Worm (Caenorhabditis elegans) whole organism, late embryonic: ENCODE results near the gene F29G9.1.

ENCODE experiments used
- dve-1 ChIP-seq: sonication (generic microtip); optimal IDR thresholded peaks from 2 replicates; lab custom pipeline; 2017; ENCODE audit warnings: antibody characterized with exemption, mild to moderate bottlenecking, missing genetic modification characterization, missing compliant biosample characterization
- hlh-30 ChIP-seq: sonication (generic microtip); optimal IDR thresholded peaks from 2 replicates; lab custom pipeline; 2017; ENCODE audit warnings: antibody characterized with exemption, missing genetic modification characterization, missing compliant biosample characterization; ENCODE audit not compliant: insufficient read depth
- nfya-1 ChIP-seq: sonication (generic microtip); optimal IDR thresholded peaks from 2 replicates; lab custom pipeline; 2017; ENCODE audit warnings: missing genetic modification characterization, mild to moderate bottlenecking, missing compliant biosample characterization, antibody characterized with exemption, moderate library complexity
- pha-4 ChIP-seq: fragments of 150-350 bp; optimal IDR thresholded peaks from 2 replicates; lab custom pipeline; 2018; ENCODE audit warnings: missing biosample characterization, missing genetic modification reagents, missing genetic modification characterization
- tbx-2 ChIP-seq: sonication (generic microtip); optimal IDR thresholded peaks from 2 replicates; lab custom pipeline; 2016; ENCODE audit warnings: missing genetic modification characterization, missing compliant biosample characterization
- unc-3 ChIP-seq, 2 experiments: fragments of 200-800 bp in 1 of 2; sonication (Bioruptor generic) in 1 of 2; sonication (generic microtip) in 1 of 2; conservative IDR thresholded peaks in 1 of 2; optimal IDR thresholded peaks in 1 of 2; 2 replicates each; pipeline versions ENCODE4 v1.3.6 to Lab custom; 2016 to 2022; ENCODE audit warnings: missing compliant biosample characterization in 2 of 2, missing genetic modification characterization in 2 of 2, missing genetic modification reagents in 1 of 2
- unc-86 ChIP-seq: sonication (generic microtip); optimal IDR thresholded peaks from 2 replicates; lab custom pipeline; 2016; ENCODE audit warnings: missing genetic modification characterization, missing compliant biosample characterization

ce11 chrV:6053188-6053687 lies 14.3 kb downstream of the F29G9.1 start, which contains the start of gene seip-1:
- TF ChIP-seq hlh-30 (tag; lab: Kevin White, UChicago) (peak; percentile 63), pha-4 (no peak), dve-1 (tag; lab: Kevin White, UChicago) (peak; percentile 67), unc-3 (GFP tag; conservative IDR thresholded peaks at IDR 0.05; lab: Robert Waterston, UW) (no peak), unc-3 (tag; optimal IDR thresholded peaks at IDR 0.05; lab: Kevin White, UChicago) (no peak), unc-86 (tag; lab: Kevin White, UChicago) (no peak), tbx-2 (tag; lab: Kevin White, UChicago) (peak; percentile 65), nfya-1 (tag; lab: Kevin White, UChicago) (peak; percentile 88)
